Fruit fly (Drosophila melanogaster): ENCODE measurements around the gene CG15258.

The CG15258 gene

DNA sequence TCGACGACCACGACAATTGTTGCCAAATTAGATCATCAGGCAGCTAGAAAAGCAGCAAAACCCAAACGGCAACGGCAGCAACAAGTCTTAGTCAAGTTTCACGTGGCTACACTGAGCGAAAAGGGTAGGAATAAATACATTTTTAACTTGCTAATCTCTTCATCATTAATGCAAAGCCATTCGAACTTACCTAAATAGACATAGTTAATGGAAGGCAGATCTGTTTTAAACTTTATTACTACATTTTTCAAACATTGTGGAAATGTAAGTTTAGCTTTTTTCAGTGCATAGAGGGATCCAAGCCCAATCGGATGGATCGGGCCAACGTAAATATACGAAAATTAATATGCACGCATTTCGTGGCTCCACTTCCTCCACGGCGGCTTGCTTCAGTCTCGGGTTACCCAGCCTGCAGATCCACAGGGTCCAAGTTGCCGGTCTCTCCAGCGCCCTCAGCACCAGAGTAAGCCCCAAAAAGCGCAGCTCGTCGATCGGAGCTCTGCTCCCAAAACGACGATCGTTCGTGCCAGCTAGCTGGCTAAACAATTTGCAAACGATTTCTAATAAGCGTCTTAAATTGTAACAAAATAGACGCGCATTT, 24.1 kb downstream of the CG15258 start:
- no peak for TF ChIP-seq Hnf4 (GFP tag; optimal IDR thresholded peaks at IDR 0.05)
- TF ChIP-seq rgr (GFP tag; optimal IDR thresholded peaks at IDR 0.05), result peak; percentile 23
- TF ChIP-seq pan (optimal IDR thresholded peaks at IDR 0.05), result no peak
- TF ChIP-seq h (GFP tag; optimal IDR thresholded peaks at IDR 0.05), result peak; percentile 0

DNA sequence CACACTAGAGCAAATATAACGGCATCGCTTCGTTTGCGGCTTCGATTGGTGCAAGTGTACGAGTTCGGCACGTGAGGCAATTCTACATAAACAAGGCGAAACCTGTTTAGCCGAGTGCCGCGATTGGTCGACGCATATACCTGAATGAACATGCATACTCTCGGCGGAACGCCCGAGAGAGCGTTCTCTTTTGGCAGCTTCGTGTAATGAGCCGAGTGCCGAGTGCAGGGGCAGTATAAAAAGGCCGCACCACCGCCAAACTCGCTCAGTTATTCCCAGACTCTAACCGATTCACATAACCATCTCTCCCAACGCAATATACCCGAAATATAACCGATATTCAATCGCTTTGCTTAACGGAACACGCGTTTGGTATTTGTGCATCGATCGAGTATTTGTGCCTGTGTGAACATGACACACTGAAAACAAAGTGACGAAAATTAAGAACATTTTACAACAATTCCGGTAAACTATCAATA, 27.8 kb downstream of the CG15258 start, which contains the start of gene esg:
TSS of gene esg (plus strand) at position 265 of the 479 bp plus-strand sequence.
- TF ChIP-seq dsf (GFP tag; optimal IDR thresholded peaks at IDR 0.05; ENCODE audit: borderline replicate concordance), result no peak
- no peak for TF ChIP-seq CrebA (GFP tag; optimal IDR thresholded peaks at IDR 0.05; ENCODE audit: borderline replicate concordance)
- peak in 1 of 2 experiments; percentile 11 for TF ChIP-seq foxo (GFP tag; optimal IDR thresholded peaks at IDR 0.05)
- TF ChIP-seq usp (GFP tag; optimal IDR thresholded peaks at IDR 0.05), result no peak
- TF ChIP-seq HLH106 (tag; optimal IDR thresholded peaks at IDR 0.05), result no peak
- no peak for TF ChIP-seq Hnf4 (GFP tag; optimal IDR thresholded peaks at IDR 0.05)
- TF ChIP-seq Hr78 (GFP tag; optimal IDR thresholded peaks at IDR 0.05), result no peak
- TF ChIP-seq Dif (GFP tag; optimal IDR thresholded peaks at IDR 0.05; ENCODE audit: partially characterized antibody), result peak; percentile 42
- peak; percentile 58 for TF ChIP-seq Vsx2 (GFP tag; optimal IDR thresholded peaks at IDR 0.05; ENCODE audit: partially characterized antibody)
- no peak for TF ChIP-seq Sp1 (GFP tag; optimal IDR thresholded peaks at IDR 0.05)

dm6 chr2L:15332561-15332960, 28.9 kb downstream of the CG15258 start:
- no peak for TF ChIP-seq woc (GFP tag; optimal IDR thresholded peaks at IDR 0.05)
- no peak for TF ChIP-seq GATAd (GFP tag; optimal IDR thresholded peaks at IDR 0.05)
- no peak for TF ChIP-seq psq (GFP tag; optimal IDR thresholded peaks at IDR 0.05)
- TF ChIP-seq br (GFP tag; optimal IDR thresholded peaks at IDR 0.05), result no peak
- TF ChIP-seq pan (optimal IDR thresholded peaks at IDR 0.05), result no peak
- TF ChIP-seq Abd-B (GFP tag; optimal IDR thresholded peaks at IDR 0.05), result no peak
- no peak for TF ChIP-seq Hr78 (GFP tag; optimal IDR thresholded peaks at IDR 0.05)

- no peak for TF ChIP-seq Myc (optimal IDR thresholded peaks at IDR 0.05)
- no peak for TF ChIP-seq rgr (GFP tag; optimal IDR thresholded peaks at IDR 0.05)
- no peak for TF ChIP-seq OdsH (GFP tag; optimal IDR thresholded peaks at IDR 0.05)
- TF ChIP-seq Mio (GFP tag; optimal IDR thresholded peaks at IDR 0.05), result no peak
- TF ChIP-seq brk (GFP tag; optimal IDR thresholded peaks at IDR 0.05), result no peak
- no peak for TF ChIP-seq fru (GFP tag; optimal IDR thresholded peaks at IDR 0.05)
- TF ChIP-seq h (GFP tag; optimal IDR thresholded peaks at IDR 0.05), result no peak
- TF ChIP-seq dsf (GFP tag; optimal IDR thresholded peaks at IDR 0.05; ENCODE audit: borderline replicate concordance), result no peak
- TF ChIP-seq dmrt93B (GFP tag; optimal IDR thresholded peaks at IDR 0.05), result no peak
- no peak for TF ChIP-seq Hnf4 (GFP tag; optimal IDR thresholded peaks at IDR 0.05)
- no peak for TF ChIP-seq GATAd (GFP tag; optimal IDR thresholded peaks at IDR 0.05)
Observed at dm6 chr2L:15331353-15331752, 30.1 kb downstream of the CG15258 start.

dm6 chr2L:15330641-15331040, 30.8 kb downstream of the CG15258 start:
- no peak for TF ChIP-seq rgr (GFP tag; optimal IDR thresholded peaks at IDR 0.05)
- TF ChIP-seq OdsH (GFP tag; optimal IDR thresholded peaks at IDR 0.05), result no peak
- no peak for TF ChIP-seq Hr83 (GFP tag; optimal IDR thresholded peaks at IDR 0.05; ENCODE audit: poor library complexity, severe bottlenecking)
- no peak for TF ChIP-seq Jra (GFP tag; optimal IDR thresholded peaks at IDR 0.05)

dm6 chr2L:15329382-15329781, 32.0 kb downstream of the CG15258 start:
- TF ChIP-seq Hnf4 (GFP tag; optimal IDR thresholded peaks at IDR 0.05) (no peak), h (GFP tag; optimal IDR thresholded peaks at IDR 0.05) (peak; percentile 53), woc (GFP tag; optimal IDR thresholded peaks at IDR 0.05) (peak; percentile 12), rgr (GFP tag; optimal IDR thresholded peaks at IDR 0.05) (peak; percentile 54), Sp1 (GFP tag; optimal IDR thresholded peaks at IDR 0.05) (peak; percentile 42), dl (GFP tag; optimal IDR thresholded peaks at IDR 0.05; ENCODE audit: insufficient read depth in 1 of 2, partially characterized antibody in 2 of 2) (no peak), OdsH (GFP tag; optimal IDR thresholded peaks at IDR 0.05) (peak; percentile 43), Dfd (GFP tag; optimal IDR thresholded peaks at IDR 0.05) (no peak), psq (GFP tag; optimal IDR thresholded peaks at IDR 0.05) (peak; percentile 50), Jra (GFP tag; optimal IDR thresholded peaks at IDR 0.05) (no peak), tai (GFP tag; optimal IDR thresholded peaks at IDR 0.05) (no peak), Dif (GFP tag; optimal IDR thresholded peaks at IDR 0.05; ENCODE audit: partially characterized antibody) (no peak), Vsx2 (GFP tag; optimal IDR thresholded peaks at IDR 0.05; ENCODE audit: partially characterized antibody) (no peak), fru (GFP tag; optimal IDR thresholded peaks at IDR 0.05) (peak; percentile 70), Hr83 (GFP tag; optimal IDR thresholded peaks at IDR 0.05; ENCODE audit: poor library complexity, severe bottlenecking) (no peak), HLH106 (tag; optimal IDR thresholded peaks at IDR 0.05) (peak; percentile 44), Rel (GFP tag; optimal IDR thresholded peaks at IDR 0.05) (no peak), Rel (tag; optimal IDR thresholded peaks at IDR 0.05) (peak; percentile 34), jim (GFP tag; optimal IDR thresholded peaks at IDR 0.05) (no peak), ey (GFP tag; optimal IDR thresholded peaks at IDR 0.05) (peak; percentile 51), foxo (GFP tag; optimal IDR thresholded peaks at IDR 0.05) (peak in 1 of 2 experiments; percentile 61), CrebA (GFP tag; optimal IDR thresholded peaks at IDR 0.05; ENCODE audit: borderline replicate concordance) (no peak), br (GFP tag; optimal IDR thresholded peaks at IDR 0.05) (peak; percentile 42), CG32264 (GFP tag; optimal IDR thresholded peaks at IDR 0.05) (no peak), CG9705 (GFP tag; optimal IDR thresholded peaks at IDR 0.05) (no peak)

Data from whole organism, wandering third instar larva.